Fruit fly (Drosophila melanogaster) whole organism, embryonic: Measurements from ENCODE around the gene CG1324.
A peak's percentile ranks its signal among the peaks of the same experiment; 100 is the strongest.

Experiments used
- Abd-B ChIP-seq: fragments of 200-800 bp; sonication (Bioruptor generic); optimal IDR thresholded peaks from 2 replicates; lab custom pipeline; 2018; ENCODE audit warnings: missing biosample characterization, mild to moderate bottlenecking, missing genetic modification characterization, moderate library complexity
- Ada2b ChIP-seq: fragments of 200-800 bp; sonication (Bioruptor generic); IDR thresholded peaks from 2 replicates; pipeline ENCODE4 v1.3.6; 2022; ENCODE audit warnings: missing biosample characterization, missing genetic modification characterization
- Bdp1 ChIP-seq: fragments of 200-800 bp; sonication (Bioruptor generic); optimal IDR thresholded peaks from 3 replicates; lab custom pipeline; 2016; ENCODE audit warnings: missing biosample characterization, missing genetic modification characterization
- BtbVII ChIP-seq: fragments of 200-800 bp; sonication (Bioruptor generic); optimal IDR thresholded peaks from 3 replicates; lab custom pipeline; 2017; ENCODE audit warnings: missing biosample characterization, mild to moderate bottlenecking, missing genetic modification characterization
- CG1024 ChIP-seq: fragments of 200-800 bp; sonication (Bioruptor generic); IDR thresholded peaks from 2 replicates; pipeline ENCODE4 v1.3.6; 2022; ENCODE audit warnings: missing biosample characterization, missing genetic modification characterization
- CG12071 ChIP-seq: fragments of 200-800 bp; sonication (Bioruptor generic); optimal IDR thresholded peaks from 3 replicates; lab custom pipeline; 2018; ENCODE audit warnings: missing biosample characterization, mild to moderate bottlenecking, missing genetic modification characterization
- CG14710 ChIP-seq: fragments of 200-800 bp; sonication (Bioruptor generic); optimal IDR thresholded peaks from 3 replicates; lab custom pipeline; 2019; ENCODE audit warnings: missing biosample characterization, mild to moderate bottlenecking, missing genetic modification characterization, moderate library complexity
- CG15073 ChIP-seq: fragments of 200-800 bp; sonication (Bioruptor generic); optimal IDR thresholded peaks from 2 replicates; lab custom pipeline; 2016; ENCODE audit warnings: missing biosample characterization, missing genetic modification characterization
- CG1529 ChIP-seq: fragments of 200-800 bp; sonication (Bioruptor generic); optimal IDR thresholded peaks from 3 replicates; lab custom pipeline; 2018; ENCODE audit warnings: missing biosample characterization, missing genetic modification characterization
- CG1603 ChIP-seq: fragments of 200-800 bp; sonication (Bioruptor generic); optimal IDR thresholded peaks from 2 replicates; lab custom pipeline; 2019; ENCODE audit warnings: missing biosample characterization, mild to moderate bottlenecking, missing genetic modification characterization, moderate library complexity
- CG2678 ChIP-seq: fragments of 200-800 bp; sonication (Bioruptor generic); optimal IDR thresholded peaks from 3 replicates; lab custom pipeline; 2019; ENCODE audit warnings: missing biosample characterization, mild to moderate bottlenecking, missing genetic modification characterization, moderate library complexity
- CG4404 ChIP-seq: fragments of 200-800 bp; sonication (Bioruptor generic); IDR thresholded peaks from 2 replicates; pipeline ENCODE4 v1.3.6; 2022; ENCODE audit warnings: missing biosample characterization, missing genetic modification characterization
- CG4424 ChIP-seq: fragments of 200-800 bp; sonication (Bioruptor generic); optimal IDR thresholded peaks from 3 replicates; lab custom pipeline; 2016; ENCODE audit warnings: missing biosample characterization, missing genetic modification characterization
- CG6254 ChIP-seq: fragments of 200-800 bp; sonication (Bioruptor generic); optimal IDR thresholded peaks from 3 replicates; lab custom pipeline; 2017; ENCODE audit warnings: mild to moderate bottlenecking, missing biosample characterization, missing genetic modification reagents, missing genetic modification characterization
- CG6654 ChIP-seq: fragments of 200-800 bp; sonication (Bioruptor generic); optimal IDR thresholded peaks from 2 replicates; lab custom pipeline; 2017; ENCODE audit warnings: missing biosample characterization, mild to moderate bottlenecking, missing genetic modification characterization
- CG6689 ChIP-seq: fragments of 200-800 bp; sonication (Bioruptor generic); IDR thresholded peaks from 2 replicates; pipeline ENCODE4 v1.3.6; 2022; ENCODE audit warnings: missing biosample characterization, missing genetic modification characterization
- CG8089 ChIP-seq: fragments of 200-800 bp; sonication (Bioruptor generic); optimal IDR thresholded peaks from 3 replicates; lab custom pipeline; 2016; ENCODE audit warnings: missing biosample characterization, missing genetic modification characterization
- CG9215 ChIP-seq: fragments of 200-800 bp; sonication (Bioruptor generic); IDR thresholded peaks from 2 replicates; pipeline ENCODE4 v1.3.6; 2022; ENCODE audit warnings: missing biosample characterization, missing genetic modification characterization
- CG9797 ChIP-seq: fragments of 200-800 bp; sonication (Bioruptor generic); optimal IDR thresholded peaks from 3 replicates; lab custom pipeline; 2018; ENCODE audit warnings: missing biosample characterization, mild to moderate bottlenecking, missing genetic modification characterization
- CoRest ChIP-seq: fragments of 200-800 bp; sonication (Bioruptor generic); optimal IDR thresholded peaks from 3 replicates; lab custom pipeline; 2018; ENCODE audit warnings: missing biosample characterization, mild to moderate bottlenecking, missing genetic modification characterization, moderate library complexity
- Deaf1 ChIP-seq: fragments of 200-800 bp; optimal IDR thresholded peaks from 3 replicates; lab custom pipeline; 2019; ENCODE audit warnings: missing biosample characterization, mild to moderate bottlenecking, missing genetic modification characterization, moderate library complexity
- Dek ChIP-seq: fragments of 200-800 bp; sonication (Bioruptor generic); optimal IDR thresholded peaks from 3 replicates; lab custom pipeline; 2019; ENCODE audit warnings: missing biosample characterization, mild to moderate bottlenecking, missing genetic modification characterization, moderate library complexity
- ERR ChIP-seq: fragments of 200-800 bp; sonication (Bioruptor generic); optimal IDR thresholded peaks from 2 replicates; lab custom pipeline; 2016; ENCODE audit warnings: missing biosample characterization, missing genetic modification characterization
- Gsc ChIP-seq: fragments of 200-800 bp; sonication (Bioruptor generic); IDR thresholded peaks from 2 replicates; pipeline ENCODE4 v1.3.6; 2022; ENCODE audit warnings: missing biosample characterization, missing genetic modification characterization
- H2.0 ChIP-seq: fragments of 200-800 bp; sonication (Bioruptor generic); IDR thresholded peaks from 2 replicates; pipeline ENCODE4 v1.3.6; 2022; ENCODE audit warnings: missing biosample characterization, missing genetic modification characterization
- HLH3B ChIP-seq: fragments of 200-800 bp; sonication (Bioruptor generic); IDR thresholded peaks from 2 replicates; pipeline ENCODE4 v1.3.6; 2022; ENCODE audit warnings: missing biosample characterization, missing genetic modification characterization
- Hr39 ChIP-seq: fragments of >200 bp; optimal IDR thresholded peaks from 2 replicates; lab custom pipeline; 2017
- Lhr ChIP-seq: fragments of 200-800 bp; sonication (Bioruptor generic); optimal IDR thresholded peaks from 3 replicates; lab custom pipeline; 2017; ENCODE audit warnings: mild to moderate bottlenecking, missing biosample characterization, missing genetic modification reagents, missing genetic modification characterization
- NC2β ChIP-seq: fragments of 200-800 bp; sonication (Bioruptor generic); optimal IDR thresholded peaks from 2 replicates; lab custom pipeline; 2016; ENCODE audit warnings: missing biosample characterization, missing genetic modification characterization
- Oli ChIP-seq: fragments of 200-800 bp; sonication (Bioruptor generic); optimal IDR thresholded peaks from 2 replicates; lab custom pipeline; 2018; ENCODE audit warnings: missing biosample characterization, mild to moderate bottlenecking, missing genetic modification characterization, moderate library complexity
- Sry-δ ChIP-seq: fragments of 200-800 bp; sonication (Bioruptor generic); optimal IDR thresholded peaks from 2 replicates; lab custom pipeline; 2016; ENCODE audit warnings: missing biosample characterization, missing genetic modification characterization
- ac ChIP-seq: fragments of 200-800 bp; sonication (Bioruptor generic); optimal IDR thresholded peaks from 3 replicates; lab custom pipeline; 2017; ENCODE audit warnings: missing biosample characterization, mild to moderate bottlenecking, missing genetic modification characterization
- bbx ChIP-seq: fragments of 200-800 bp; sonication (Bioruptor generic); IDR thresholded peaks from 2 replicates; pipeline ENCODE4 v1.3.6; 2022; ENCODE audit warnings: missing biosample characterization, missing genetic modification characterization; ENCODE audit not compliant: partially characterized antibody
- bigmax ChIP-seq: fragments of 200-800 bp; sonication (Bioruptor generic); optimal IDR thresholded peaks from 2 replicates; lab custom pipeline; 2018; ENCODE audit warnings: missing biosample characterization, mild to moderate bottlenecking, missing genetic modification characterization
- chinmo ChIP-seq: fragments of 200-800 bp; sonication (Bioruptor generic); IDR thresholded peaks from 4 replicates; pipeline ENCODE4 v1.3.6; 2022; ENCODE audit warnings: missing biosample characterization, missing genetic modification characterization; ENCODE audit not compliant: partially characterized antibody
- chn ChIP-seq: fragments of 200-800 bp; sonication (Bioruptor generic); optimal IDR thresholded peaks from 2 replicates; lab custom pipeline; 2016; ENCODE audit warnings: missing biosample characterization, missing genetic modification characterization
- crp ChIP-seq, 2 experiments: fragments of 200-800 bp; sonication (Bioruptor generic); optimal IDR thresholded peaks; 2 replicates in 1 of 2; 3 replicates in 1 of 2; lab custom pipeline; 2017; ENCODE audit warnings: missing biosample characterization in 2 of 2, missing genetic modification characterization in 2 of 2, mild to moderate bottlenecking in 1 of 2, moderate library complexity in 1 of 2
- dm ChIP-seq: fragments of 200-800 bp; sonication (Bioruptor generic); optimal IDR thresholded peaks from 3 replicates; lab custom pipeline; 2016; ENCODE audit warnings: missing biosample characterization, missing genetic modification characterization
- en ChIP-seq: fragments of 200-800 bp; sonication (Bioruptor generic); optimal IDR thresholded peaks from 2 replicates; lab custom pipeline; 2016; ENCODE audit warnings: missing biosample characterization, missing genetic modification characterization
- ftz-f1 ChIP-seq: fragments of 200-800 bp; sonication (Bioruptor generic); optimal IDR thresholded peaks from 2 replicates; lab custom pipeline; 2016; ENCODE audit warnings: missing biosample characterization, missing genetic modification characterization
- gem ChIP-seq: fragments of 200-800 bp; sonication (Bioruptor generic); optimal IDR thresholded peaks from 2 replicates; lab custom pipeline; 2019; ENCODE audit warnings: missing biosample characterization, mild to moderate bottlenecking, missing genetic modification characterization, moderate library complexity
- gfzf ChIP-seq: fragments of 200-800 bp; sonication (Bioruptor generic); optimal IDR thresholded peaks from 2 replicates; lab custom pipeline; 2016; ENCODE audit warnings: missing biosample characterization, mild to moderate bottlenecking, missing genetic modification characterization, moderate library complexity
- grn ChIP-seq: fragments of 200-800 bp; sonication (Bioruptor generic); optimal IDR thresholded peaks from 3 replicates; lab custom pipeline; 2017; ENCODE audit warnings: missing biosample characterization, missing genetic modification characterization
- lmd ChIP-seq: fragments of 200-800 bp; sonication (Bioruptor generic); IDR thresholded peaks from 2 replicates; pipeline ENCODE4 v1.3.6; 2022; ENCODE audit warnings: missing biosample characterization, missing genetic modification characterization
- phol ChIP-seq: fragments of 200-800 bp; sonication (Bioruptor generic); optimal IDR thresholded peaks from 3 replicates; lab custom pipeline; 2018; ENCODE audit warnings: missing biosample characterization, mild to moderate bottlenecking, missing genetic modification characterization, moderate library complexity
- pros ChIP-seq: fragments of 200-800 bp; sonication (Bioruptor generic); optimal IDR thresholded peaks from 3 replicates; lab custom pipeline; 2019; ENCODE audit warnings: missing biosample characterization, mild to moderate bottlenecking, missing genetic modification characterization, moderate library complexity
- sens ChIP-seq: fragments of 200-800 bp; sonication (Bioruptor generic); peaks from one replicate; lab custom pipeline; 2016; ENCODE audit warnings: missing biosample characterization, missing genetic modification characterization
- slou ChIP-seq: fragments of 200-800 bp; sonication (Bioruptor generic); optimal IDR thresholded peaks from 3 replicates; lab custom pipeline; 2016; ENCODE audit warnings: missing biosample characterization, missing genetic modification characterization
- slp2 ChIP-seq: fragments of 200-800 bp; sonication (Bioruptor generic); optimal IDR thresholded peaks from 2 replicates; lab custom pipeline; 2016; ENCODE audit warnings: missing biosample characterization, missing genetic modification characterization
- so ChIP-seq: fragments of 200-800 bp; sonication (Bioruptor generic); IDR thresholded peaks from 3 replicates; pipeline ENCODE4 v1.3.6; 2022; ENCODE audit warnings: missing biosample characterization, missing genetic modification characterization
- tin ChIP-seq: fragments of 200-800 bp; sonication (Bioruptor generic); optimal IDR thresholded peaks from 3 replicates; lab custom pipeline; 2016; ENCODE audit warnings: missing biosample characterization, missing genetic modification characterization
- vnd ChIP-seq: fragments of 200-800 bp; sonication (Bioruptor generic); IDR thresholded peaks from 3 replicates; pipeline ENCODE4 v1.3.6; 2022; ENCODE audit warnings: missing biosample characterization, missing genetic modification characterization; ENCODE audit not compliant: partially characterized antibody
- vvl ChIP-seq: fragments of 200-800 bp; sonication (Bioruptor generic); IDR thresholded peaks from 2 replicates; pipeline ENCODE4 v1.3.6; 2022; ENCODE audit warnings: missing biosample characterization, missing genetic modification characterization

Gene CG1324

DNA sequence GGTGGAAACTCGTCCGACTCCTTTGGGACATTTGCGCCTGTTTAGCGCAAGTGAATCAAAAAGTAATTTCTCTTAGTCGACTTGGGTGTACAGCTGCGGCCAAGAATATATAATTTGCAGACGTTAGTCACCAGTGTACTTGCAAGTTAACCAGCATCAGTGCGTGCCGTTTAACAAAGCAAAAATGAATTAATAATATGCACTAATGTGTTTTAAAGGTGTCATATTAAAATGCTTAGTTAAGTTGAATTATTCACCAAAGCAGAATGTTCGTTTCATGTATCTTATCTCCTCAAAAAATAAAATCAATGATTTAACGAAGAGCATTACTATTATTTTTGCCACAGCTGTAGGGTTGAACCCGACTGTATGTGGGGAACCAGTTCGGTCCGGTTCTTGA is 12.6 kb downstream of the CG1324 start (continued):
- TF ChIP-seq BtbVII (GFP tag; lab: Kevin White, UChicago) (no peak), vnd (GFP tag; lab: Robert Waterston, UW) (no peak), Lhr (GFP tag; lab: Kevin White, UChicago) (no peak), ERR (GFP tag; lab: Kevin White, UChicago) (no peak), so (GFP tag; lab: Robert Waterston, UW) (no peak), CG9215 (GFP tag; lab: Robert Waterston, UW) (no peak), CoRest (tag; lab: Kevin White, UChicago) (peak; percentile 7), CG2678 (peak; percentile 31), bbx (GFP tag; lab: Robert Waterston, UW) (no peak), ac (no peak), gfzf (GFP tag; lab: Kevin White, UChicago) (no peak), crp (GFP tag; optimal IDR thresholded peaks at IDR 0.05; lab: Kevin White, UChicago) (no peak), Sry-δ (GFP tag; lab: Kevin White, UChicago) (no peak), en (no peak), CG14710 (tag; lab: Kevin White, UChicago) (peak; percentile 10), CG1529 (GFP tag; lab: Kevin White, UChicago) (no peak), NC2β (no peak), CG6689 (GFP tag; lab: Robert Waterston, UW) (no peak), chn (no peak), CG1024 (GFP tag; lab: Robert Waterston, UW) (no peak), slou (GFP tag; lab: Kevin White, UChicago) (no peak), Ada2b (no peak), CG1603 (tag; lab: Kevin White, UChicago) (peak; percentile 20), Gsc (GFP tag; lab: Robert Waterston, UW) (no peak), phol (tag; lab: Kevin White, UChicago) (peak; percentile 26), sens (GFP tag; lab: Kevin White, UChicago) (peak; percentile 55), dm (no peak), Hr39 (lab: Kevin White, UChicago) (no peak), Abd-B (GFP tag; lab: Kevin White, UChicago) (no peak), CG4404 (GFP tag; lab: Robert Waterston, UW) (no peak), HLH3B (GFP tag; lab: Robert Waterston, UW) (no peak), pros (no peak), tin (GFP tag; lab: Kevin White, UChicago) (no peak), Oli (tag; lab: Kevin White, UChicago) (peak; percentile 1), chinmo (GFP tag; lab: Robert Waterston, UW) (no peak), CG8089 (GFP tag; lab: Kevin White, UChicago) (no peak), grn (GFP tag; lab: Kevin White, UChicago) (no peak), slp2 (no peak), bigmax (GFP tag; lab: Kevin White, UChicago) (no peak), CG6654 (GFP tag; lab: Kevin White, UChicago) (no peak), CG15073 (GFP tag; lab: Kevin White, UChicago) (peak; percentile 61), Bdp1 (no peak), Dek (tag; lab: Kevin White, UChicago) (no peak), CG9797 (no peak), CG6254 (GFP tag; lab: Kevin White, UChicago) (no peak), lmd (GFP tag; lab: Robert Waterston, UW) (no peak), vvl (no peak), CG4424 (no peak), CG12071 (GFP tag; lab: Kevin White, UChicago) (no peak), Deaf1 (tag; lab: Kevin White, UChicago) (no peak), gem (peak; percentile 41), H2.0 (GFP tag; lab: Robert Waterston, UW) (no peak), ftz-f1 (no peak)
